Fruit fly (Drosophila melanogaster): ENCODE data around the gene Zw10.

The Zw10 gene

DNA sequence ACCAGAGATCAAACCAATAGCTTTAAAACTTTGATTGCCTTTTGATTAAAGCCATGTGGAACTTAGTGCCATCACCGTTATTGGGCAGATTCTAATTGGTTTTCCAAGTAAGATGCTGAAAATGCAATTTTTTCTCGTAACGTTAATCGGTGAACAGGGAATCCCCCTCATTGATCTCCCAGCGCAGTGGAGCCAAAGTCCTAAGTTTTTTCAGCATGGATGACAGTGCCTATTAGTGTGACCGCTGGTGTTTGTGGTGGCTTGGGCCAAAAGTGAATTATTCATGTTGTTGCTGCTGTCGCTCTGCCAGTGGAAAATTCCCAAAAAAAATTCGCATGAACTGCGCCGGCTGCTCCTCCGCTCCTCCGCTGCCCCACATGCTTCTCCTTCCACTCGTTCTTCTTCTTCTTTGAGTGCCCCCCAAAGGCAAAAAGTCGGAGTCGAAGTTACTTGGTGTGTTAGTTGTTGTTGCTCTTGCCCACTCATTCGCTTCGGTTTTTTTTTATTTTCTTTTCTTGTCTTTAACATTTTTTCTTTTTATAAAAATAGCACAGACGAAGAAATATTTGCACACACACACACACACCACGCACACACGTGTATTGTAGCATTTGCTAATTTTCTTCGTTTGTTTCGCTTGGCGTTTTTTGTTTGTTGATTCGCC is 44.1 kb downstream of the Zw10 start (continued):
- TF ChIP-seq CG8119 (GFP tag; IDR thresholded peaks at IDR 0.05) = peak; percentile 54
- TF ChIP-seq lz (GFP tag; optimal IDR thresholded peaks at IDR 0.05) = peak; percentile 66
- peak; percentile 37 for TF ChIP-seq CG11902 (GFP tag; optimal IDR thresholded peaks at IDR 0.05)
- TF ChIP-seq dsx (GFP tag; optimal IDR thresholded peaks at IDR 0.05; ENCODE audit: poor library complexity, severe bottlenecking) = no peak
- peak; percentile 66 for TF ChIP-seq dac (GFP tag; optimal IDR thresholded peaks at IDR 0.05)
- peak; percentile 15 for TF ChIP-seq CG6163 (GFP tag; IDR thresholded peaks at IDR 0.05)
- no peak for TF ChIP-seq CG4318 (GFP tag; optimal IDR thresholded peaks at IDR 0.05)
- TF ChIP-seq CG11294 (GFP tag; IDR thresholded peaks at IDR 0.05) = peak; percentile 43; the same call in 1 of the 2 replicates
- peak; percentile 34 for TF ChIP-seq CG8319 (GFP tag; optimal IDR thresholded peaks at IDR 0.05)
- peak; percentile 71 for TF ChIP-seq Met (GFP tag; optimal IDR thresholded peaks at IDR 0.05)
- peak; percentile 26 for TF ChIP-seq Eip75B (GFP tag; optimal IDR thresholded peaks at IDR 0.05)
- TF ChIP-seq CG3919 (GFP tag; optimal IDR thresholded peaks at IDR 0.05) = peak; percentile 46
- no peak for TF ChIP-seq CG9139 (GFP tag; optimal IDR thresholded peaks at IDR 0.05)
- TF ChIP-seq CG10631 (GFP tag; optimal IDR thresholded peaks at IDR 0.05) = peak; percentile 21
- TF ChIP-seq Sox102F (GFP tag; optimal IDR thresholded peaks at IDR 0.05) = peak; percentile 49
- TF ChIP-seq Hr4 (GFP tag; optimal IDR thresholded peaks at IDR 0.05) = peak; percentile 48
- peak; percentile 45 for TF ChIP-seq Sox15 (GFP tag; optimal IDR thresholded peaks at IDR 0.05)
- TF ChIP-seq topi (GFP tag; optimal IDR thresholded peaks at IDR 0.05) = peak; percentile 64
- TF ChIP-seq pdm3 (GFP tag; optimal IDR thresholded peaks at IDR 0.05) = peak; percentile 57

DNA sequence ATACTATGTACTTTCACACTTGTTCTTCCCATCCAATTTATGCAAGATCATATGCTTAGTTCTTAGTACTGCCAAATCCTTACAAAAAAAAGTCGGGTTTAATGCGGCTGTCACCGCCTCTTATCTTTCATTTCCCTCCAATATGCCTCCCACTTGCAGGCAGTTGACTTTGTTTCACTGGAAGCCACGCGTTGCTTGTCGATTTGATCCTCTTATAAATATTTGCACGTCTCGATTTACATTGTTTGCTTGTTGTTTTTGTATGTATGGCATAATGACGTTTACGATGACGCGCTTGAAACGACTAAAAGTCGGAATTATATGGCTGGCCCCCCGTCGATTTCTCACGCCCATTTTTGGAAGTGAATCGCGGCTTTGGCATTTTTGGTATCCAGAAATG is 45.0 kb downstream of the Zw10 start:
- TF ChIP-seq fd59A (GFP tag; optimal IDR thresholded peaks at IDR 0.05) (no peak), eg (GFP tag; IDR thresholded peaks at IDR 0.05) (no peak), Ets21C (GFP tag; optimal IDR thresholded peaks at IDR 0.05) (no peak), dsx (GFP tag; optimal IDR thresholded peaks at IDR 0.05; ENCODE audit: poor library complexity, severe bottlenecking) (peak; percentile 53), Smox (GFP tag; optimal IDR thresholded peaks at IDR 0.05) (no peak), ss (GFP tag; optimal IDR thresholded peaks at IDR 0.05) (peak in 1 of 2 experiments; percentile 41), CG8319 (GFP tag; optimal IDR thresholded peaks at IDR 0.05) (no peak), Blimp-1 (GFP tag; optimal IDR thresholded peaks at IDR 0.05) (no peak), Gug (GFP tag; IDR thresholded peaks at IDR 0.05) (no peak), CG11294 (GFP tag; IDR thresholded peaks at IDR 0.05) (no peak), CG6854 (GFP tag; optimal IDR thresholded peaks at IDR 0.05) (peak; percentile 52), CG6792 (GFP tag; optimal IDR thresholded peaks at IDR 0.05) (no peak), Sox102F (GFP tag; optimal IDR thresholded peaks at IDR 0.05) (no peak), CG11902 (GFP tag; optimal IDR thresholded peaks at IDR 0.05) (no peak), OdsH (GFP tag; optimal IDR thresholded peaks at IDR 0.05) (no peak), svp (GFP tag) (peak; percentile 77), lz (GFP tag; optimal IDR thresholded peaks at IDR 0.05) (no peak), CG6163 (GFP tag; IDR thresholded peaks at IDR 0.05) (peak; percentile 29; the same call in 1 of the 3 replicates), Eip78C (GFP tag) (peak; percentile 26), vri (GFP tag; optimal IDR thresholded peaks at IDR 0.05) (no peak), Sox14 (GFP tag; optimal IDR thresholded peaks at IDR 0.05) (no peak), Hr4 (GFP tag; optimal IDR thresholded peaks at IDR 0.05) (no peak), Met (GFP tag; optimal IDR thresholded peaks at IDR 0.05) (peak; percentile 14), fkh (GFP tag; optimal IDR thresholded peaks at IDR 0.05) (peak; percentile 24), spab (GFP tag; optimal IDR thresholded peaks at IDR 0.05) (no peak), CG7368 (GFP tag; optimal IDR thresholded peaks at IDR 0.05) (no peak)

- no peak for TF ChIP-seq CG3032 (tag; optimal IDR thresholded peaks at IDR 0.05)
- TF ChIP-seq acj6 (GFP tag; optimal IDR thresholded peaks at IDR 0.05) = no peak
- no peak for TF ChIP-seq Ets21C (GFP tag; optimal IDR thresholded peaks at IDR 0.05)
- no peak for TF ChIP-seq CG16779 (tag; optimal IDR thresholded peaks at IDR 0.05)
- no peak for TF ChIP-seq Sox14 (GFP tag; optimal IDR thresholded peaks at IDR 0.05)
- TF ChIP-seq Sox102F (GFP tag; optimal IDR thresholded peaks at IDR 0.05) = no peak
- TF ChIP-seq Met (GFP tag; optimal IDR thresholded peaks at IDR 0.05) = no peak
- TF ChIP-seq esn (GFP tag; optimal IDR thresholded peaks at IDR 0.05) = no peak
- no peak for TF ChIP-seq cyc (GFP tag; optimal IDR thresholded peaks at IDR 0.05)
- TF ChIP-seq Eip75B (GFP tag; optimal IDR thresholded peaks at IDR 0.05) = no peak
- TF ChIP-seq CG9139 (GFP tag; optimal IDR thresholded peaks at IDR 0.05) = no peak
- no peak for TF ChIP-seq CG4318 (GFP tag; optimal IDR thresholded peaks at IDR 0.05)
- TF ChIP-seq achi (GFP tag; optimal IDR thresholded peaks at IDR 0.05) = no peak
- TF ChIP-seq Gug (GFP tag; IDR thresholded peaks at IDR 0.05) = no peak
- no peak for TF ChIP-seq CG10669 (GFP tag; optimal IDR thresholded peaks at IDR 0.05)
- TF ChIP-seq svp (GFP tag) = no peak
- no peak for TF ChIP-seq Sox15 (GFP tag; optimal IDR thresholded peaks at IDR 0.05)
- TF ChIP-seq CG11762 (GFP tag; optimal IDR thresholded peaks at IDR 0.05; ENCODE audit: insufficient read depth) = no peak
Observed at dm6 chrX:2651128-2651527, 47.1 kb downstream of the Zw10 start.

Measured in whole organism, prepupa.